Fruit fly (Drosophila melanogaster) whole organism, embryonic: ENCODE measurements around the gene CG13064.

Source experiments
- CG10462 ChIP-seq: fragments of 200-800 bp; sonication (Bioruptor generic); optimal IDR thresholded peaks from 2 replicates; lab custom pipeline; 2016; ENCODE audit warnings: missing biosample characterization, missing genetic modification characterization
- CG11247 ChIP-seq: fragments of 200-800 bp; sonication (Bioruptor generic); IDR thresholded peaks from 2 replicates; pipeline ENCODE4 v1.3.6; 2022; ENCODE audit warnings: missing biosample characterization, missing genetic modification characterization
- CG13123 ChIP-seq: fragments of 200-800 bp; sonication (Bioruptor generic); optimal IDR thresholded peaks from 2 replicates; lab custom pipeline; 2016; ENCODE audit warnings: missing biosample characterization, missing genetic modification characterization
- CG14860 ChIP-seq: fragments of 200-800 bp; sonication (Bioruptor generic); IDR thresholded peaks from 3 replicates; pipeline ENCODE4 v1.3.6; 2022; ENCODE audit warnings: missing biosample characterization, missing genetic modification characterization; ENCODE audit not compliant: partially characterized antibody
- CG1529 ChIP-seq: fragments of 200-800 bp; sonication (Bioruptor generic); optimal IDR thresholded peaks from 3 replicates; lab custom pipeline; 2018; ENCODE audit warnings: missing biosample characterization, missing genetic modification characterization
- CG17186 ChIP-seq: fragments of 200-800 bp; sonication (Bioruptor generic); optimal IDR thresholded peaks from 3 replicates; lab custom pipeline; 2017; ENCODE audit warnings: missing biosample characterization, missing genetic modification reagents, missing genetic modification characterization
- CG17328 ChIP-seq: fragments of 200-800 bp; sonication (Bioruptor generic); IDR thresholded peaks from 2 replicates; pipeline ENCODE4 v1.3.6; 2022; ENCODE audit warnings: missing biosample characterization, missing genetic modification characterization
- CG17385 ChIP-seq: fragments of 200-800 bp; sonication (Bioruptor generic); optimal IDR thresholded peaks from 3 replicates; lab custom pipeline; 2018; ENCODE audit warnings: missing biosample characterization, mild to moderate bottlenecking, missing genetic modification characterization
- CG17568 ChIP-seq: fragments of 200-800 bp; sonication (Bioruptor generic); optimal IDR thresholded peaks from 2 replicates; lab custom pipeline; 2018; ENCODE audit warnings: missing biosample characterization, mild to moderate bottlenecking, missing genetic modification characterization, moderate library complexity
- CG2116 ChIP-seq: fragments of 200-800 bp; sonication (Bioruptor generic); optimal IDR thresholded peaks from 3 replicates; lab custom pipeline; 2018; ENCODE audit warnings: missing biosample characterization, mild to moderate bottlenecking, missing genetic modification characterization
- CG34224 ChIP-seq: fragments of 200-800 bp; sonication (Bioruptor generic); IDR thresholded peaks from 3 replicates; pipeline ENCODE4 v1.3.6; 2022; ENCODE audit warnings: missing biosample characterization, missing genetic modification characterization; ENCODE audit not compliant: partially characterized antibody
- CG5245 ChIP-seq: fragments of 200-800 bp; sonication (Bioruptor generic); optimal IDR thresholded peaks from 3 replicates; lab custom pipeline; 2016; ENCODE audit warnings: missing biosample characterization, missing genetic modification characterization
- CG6175 ChIP-seq: fragments of 200-800 bp; sonication (Bioruptor generic); IDR thresholded peaks from 3 replicates; pipeline ENCODE4 v1.3.6; 2022; ENCODE audit warnings: missing biosample characterization, missing genetic modification characterization
- CG6254 ChIP-seq: fragments of 200-800 bp; sonication (Bioruptor generic); optimal IDR thresholded peaks from 3 replicates; lab custom pipeline; 2017; ENCODE audit warnings: mild to moderate bottlenecking, missing biosample characterization, missing genetic modification reagents, missing genetic modification characterization
- CG7372 ChIP-seq: fragments of 200-800 bp; sonication (Bioruptor generic); IDR thresholded peaks from 2 replicates; pipeline ENCODE4 v1.3.6; 2022; ENCODE audit warnings: missing biosample characterization, missing genetic modification characterization
- CG7839 ChIP-seq: fragments of 200-800 bp; sonication (Bioruptor generic); optimal IDR thresholded peaks from 3 replicates; lab custom pipeline; 2018; ENCODE audit warnings: missing biosample characterization, mild to moderate bottlenecking, missing genetic modification characterization, moderate library complexity
- CG7928 ChIP-seq: fragments of 200-800 bp; sonication (Bioruptor generic); optimal IDR thresholded peaks from 2 replicates; lab custom pipeline; 2017; ENCODE audit warnings: missing biosample characterization, mild to moderate bottlenecking, missing genetic modification characterization
- E2f1 ChIP-seq: fragments of 200-800 bp; sonication (Bioruptor generic); IDR thresholded peaks from 2 replicates; pipeline ENCODE4 v1.3.6; 2022; ENCODE audit warnings: missing biosample characterization, missing genetic modification characterization
- Hmr ChIP-seq: fragments of 200-800 bp; sonication (Bioruptor generic); optimal IDR thresholded peaks from 3 replicates; lab custom pipeline; 2017; ENCODE audit warnings: mild to moderate bottlenecking, missing biosample characterization, missing genetic modification reagents, missing genetic modification characterization
- Hr3 ChIP-seq: fragments of 200-800 bp; sonication (Bioruptor generic); optimal IDR thresholded peaks from 3 replicates; lab custom pipeline; 2016; ENCODE audit warnings: missing biosample characterization, missing genetic modification characterization
- Jarid2 ChIP-seq: fragments of 200-800 bp; sonication (Bioruptor generic); optimal IDR thresholded peaks from 3 replicates; lab custom pipeline; 2017; ENCODE audit warnings: mild to moderate bottlenecking, missing biosample characterization, missing genetic modification reagents, missing genetic modification characterization
- Max ChIP-seq: fragments of 200-800 bp; sonication (Bioruptor generic); optimal IDR thresholded peaks from 2 replicates; lab custom pipeline; 2016; ENCODE audit warnings: missing biosample characterization, mild to moderate bottlenecking, missing genetic modification characterization
- Nf-YA ChIP-seq: fragments of 200-800 bp; sonication (Bioruptor generic); IDR thresholded peaks from 2 replicates; pipeline ENCODE4 v1.3.6; 2022; ENCODE audit warnings: missing biosample characterization, missing genetic modification characterization
- Ptx1 ChIP-seq: fragments of 200-800 bp; sonication (Bioruptor generic); IDR thresholded peaks from 2 replicates; pipeline ENCODE4 v1.3.6; 2022; ENCODE audit warnings: missing biosample characterization, missing genetic modification characterization
- Rfx ChIP-seq: fragments of 200-800 bp; sonication (Bioruptor generic); IDR thresholded peaks from 2 replicates; pipeline ENCODE4 v1.3.6; 2022; ENCODE audit warnings: missing biosample characterization, missing genetic modification characterization
- Scr ChIP-seq: fragments of 200-800 bp; sonication (Bioruptor generic); IDR thresholded peaks from 2 replicates; pipeline ENCODE4 v1.3.6; 2022; ENCODE audit warnings: missing biosample characterization, missing genetic modification characterization; ENCODE audit not compliant: partially characterized antibody
- aop ChIP-seq: fragments of 200-800 bp; sonication (Bioruptor generic); IDR thresholded peaks from 2 replicates; pipeline ENCODE4 v1.3.6; 2022; ENCODE audit warnings: missing biosample characterization, missing genetic modification characterization
- ara ChIP-seq: fragments of 200-800 bp; sonication (Bioruptor generic); IDR thresholded peaks from 2 replicates; pipeline ENCODE4 v1.3.6; 2022; ENCODE audit warnings: missing biosample characterization, missing genetic modification characterization
- ase ChIP-seq: fragments of 200-800 bp; sonication (Bioruptor generic); IDR thresholded peaks from 3 replicates; pipeline ENCODE4 v1.3.6; 2022; ENCODE audit warnings: missing biosample characterization, missing genetic modification characterization
- bcd ChIP-seq: fragments of 200-800 bp; sonication (Bioruptor generic); optimal IDR thresholded peaks from 2 replicates; lab custom pipeline; 2017; ENCODE audit warnings: missing biosample characterization, mild to moderate bottlenecking, missing genetic modification characterization
- chinmo ChIP-seq: fragments of 200-800 bp; sonication (Bioruptor generic); IDR thresholded peaks from 4 replicates; pipeline ENCODE4 v1.3.6; 2022; ENCODE audit warnings: missing biosample characterization, missing genetic modification characterization; ENCODE audit not compliant: partially characterized antibody
- ci ChIP-seq: fragments of 200-800 bp; sonication (Bioruptor generic); IDR thresholded peaks from 3 replicates; pipeline ENCODE4 v1.3.6; 2022; ENCODE audit warnings: missing biosample characterization, missing genetic modification characterization
- dati ChIP-seq: fragments of 200-800 bp; sonication (Bioruptor generic); IDR thresholded peaks from 2 replicates; pipeline ENCODE4 v1.3.6; 2022; ENCODE audit warnings: missing biosample characterization, missing genetic modification characterization
- dmrt99B ChIP-seq: fragments of 200-800 bp; sonication (Bioruptor generic); optimal IDR thresholded peaks from 2 replicates; lab custom pipeline; 2018; ENCODE audit warnings: missing biosample characterization, mild to moderate bottlenecking, missing genetic modification characterization, moderate library complexity
- dpn ChIP-seq, 2 experiments: fragments of 200-800 bp; sonication (Bioruptor generic); optimal IDR thresholded peaks; 3 replicates each; lab custom pipeline; 2016; ENCODE audit warnings: missing biosample characterization in 2 of 2, missing genetic modification characterization in 2 of 2
- exex ChIP-seq: fragments of 200-800 bp; sonication (Bioruptor generic); optimal IDR thresholded peaks from 4 replicates; lab custom pipeline; 2018; ENCODE audit warnings: missing biosample characterization, mild to moderate bottlenecking, missing genetic modification characterization, moderate library complexity
- fd3F ChIP-seq: fragments of 200-800 bp; sonication (Bioruptor generic); optimal IDR thresholded peaks from 2 replicates; lab custom pipeline; 2018; ENCODE audit warnings: missing biosample characterization, mild to moderate bottlenecking, missing genetic modification characterization, moderate library complexity
- gem ChIP-seq: fragments of 200-800 bp; sonication (Bioruptor generic); optimal IDR thresholded peaks from 2 replicates; lab custom pipeline; 2019; ENCODE audit warnings: missing biosample characterization, mild to moderate bottlenecking, missing genetic modification characterization, moderate library complexity
- gsb-n ChIP-seq: fragments of 200-800 bp; sonication (Bioruptor generic); optimal IDR thresholded peaks from 3 replicates; lab custom pipeline; 2018; ENCODE audit warnings: missing biosample characterization, mild to moderate bottlenecking, missing genetic modification characterization
- hkb ChIP-seq, 2 experiments: fragments of 200-800 bp in 1 of 2; fragments of >200 bp in 1 of 2; sonication (Bioruptor generic) in 1 of 2; IDR thresholded peaks in 1 of 2; optimal IDR thresholded peaks in 1 of 2; 2 replicates each; pipeline versions ENCODE4 v1.3.6 to Lab custom; 2017 to 2022; ENCODE audit warnings: missing biosample characterization in 1 of 2, missing genetic modification characterization in 1 of 2
- inv ChIP-seq: fragments of 200-800 bp; sonication (Bioruptor generic); IDR thresholded peaks from 2 replicates; pipeline ENCODE4 v1.3.6; 2022; ENCODE audit warnings: missing biosample characterization, missing genetic modification characterization; ENCODE audit not compliant: partially characterized antibody
- lab ChIP-seq: fragments of 200-800 bp; sonication (Bioruptor generic); optimal IDR thresholded peaks from 3 replicates; lab custom pipeline; 2017; ENCODE audit warnings: missing biosample characterization, missing genetic modification characterization, mild to moderate bottlenecking, moderate library complexity, missing genetic modification reagents
- nerfin-2 ChIP-seq: fragments of 200-800 bp; sonication (Bioruptor generic); IDR thresholded peaks from 2 replicates; pipeline ENCODE4 v1.3.6; 2022; ENCODE audit warnings: missing biosample characterization, missing genetic modification characterization; ENCODE audit not compliant: partially characterized antibody
- pan ChIP-seq, 4 experiments: fragments of >200 bp in 3 of 4; fragments of 200-800 bp in 1 of 4; sonication (Bioruptor generic) in 1 of 4; optimal IDR thresholded peaks in 3 of 4; IDR thresholded peaks in 1 of 4; 2 replicates each; pipeline versions ENCODE4 v1.3.6 to Lab custom; 2017 to 2022; ENCODE audit warnings: missing biosample characterization in 2 of 4, missing genetic modification characterization in 2 of 4, mixed read lengths in 1 of 4
- pho ChIP-seq: fragments of 200-800 bp; sonication (Bioruptor generic); optimal IDR thresholded peaks from 2 replicates; lab custom pipeline; 2016; ENCODE audit warnings: missing biosample characterization, missing genetic modification characterization
- rib ChIP-seq: fragments of 200-800 bp; sonication (Bioruptor generic); IDR thresholded peaks from 2 replicates; pipeline ENCODE4 v1.3.6; 2022; ENCODE audit warnings: missing biosample characterization, missing genetic modification characterization
- stwl ChIP-seq: fragments of 200-800 bp; sonication (Bioruptor generic); optimal IDR thresholded peaks from 3 replicates; lab custom pipeline; 2018; ENCODE audit warnings: missing biosample characterization, mild to moderate bottlenecking, missing genetic modification characterization, moderate library complexity
- unc-4 ChIP-seq: fragments of 200-800 bp; sonication (Bioruptor generic); IDR thresholded peaks from 2 replicates; pipeline ENCODE4 v1.3.6; 2022; ENCODE audit warnings: missing biosample characterization, missing genetic modification characterization; ENCODE audit not compliant: partially characterized antibody
- yki ChIP-seq: fragments of >200 bp; optimal IDR thresholded peaks from 3 replicates; lab custom pipeline; 2018

CG13064 gene

DNA sequence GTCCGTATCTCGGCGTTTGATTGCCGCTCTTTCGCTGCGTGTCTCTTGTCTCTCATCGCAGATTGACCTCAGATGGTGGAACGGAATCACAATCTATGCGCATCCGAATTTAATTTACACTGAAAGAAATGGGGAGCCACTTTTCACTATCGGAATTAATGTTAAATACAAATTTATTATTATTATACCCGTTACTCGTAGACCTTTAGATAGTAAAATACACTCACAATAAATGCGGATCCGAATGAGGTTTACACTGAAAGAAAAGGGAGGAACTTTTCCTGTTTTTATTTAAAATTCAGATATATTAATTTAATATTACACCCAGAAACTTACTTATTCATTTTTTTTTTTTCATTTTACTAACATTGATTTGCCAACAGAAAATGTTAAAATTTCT lies 8.9 kb downstream of the CG13064 start (continued):
- TF ChIP-seq Max (GFP tag; lab: Kevin White, UChicago) (no peak), CG14860 (GFP tag; lab: Robert Waterston, UW) (no peak), Jarid2 (no peak), CG13123 (GFP tag; lab: Kevin White, UChicago) (no peak), Ptx1 (0 out of 2 replicates have a peak, but pooled peaks have one; percentile 43), pho (GFP tag; lab: Kevin White, UChicago) (no peak), CG7839 (tag; lab: Kevin White, UChicago) (peak; percentile 39), CG10462 (no peak), Hmr (no peak), CG17568 (no peak), pan (optimal IDR thresholded peaks at IDR 0.05; lab: Kevin White, UChicago) (no peak), pan (GFP tag; optimal IDR thresholded peaks at IDR 0.05 in 1 of 2, IDR thresholded peaks at IDR 0.05 in 1 of 2) (peak in 1 of 2 experiments; percentile 37), CG5245 (no peak), Rfx (GFP tag; lab: Robert Waterston, UW) (peak; percentile 38; the same call in 1 of the 2 replicates), CG7928 (GFP tag; lab: Kevin White, UChicago) (no peak), ase (GFP tag; lab: Robert Waterston, UW) (peak; percentile 47; the same call in 1 of the 3 replicates), ara (GFP tag; lab: Robert Waterston, UW) (no peak), CG6254 (GFP tag; lab: Kevin White, UChicago) (no peak), lab (GFP tag; lab: Kevin White, UChicago) (peak; percentile 19), CG2116 (GFP tag; lab: Kevin White, UChicago) (no peak), Scr (no peak), gsb-n (tag; lab: Kevin White, UChicago) (no peak), CG7372 (GFP tag; lab: Robert Waterston, UW) (no peak), chinmo (GFP tag; lab: Robert Waterston, UW) (no peak), CG6175 (GFP tag; lab: Robert Waterston, UW) (no peak), ci (no peak), CG17186 (GFP tag; lab: Kevin White, UChicago) (no peak), CG17328 (GFP tag; lab: Robert Waterston, UW) (peak; percentile 44; the same call in 1 of the 2 replicates), nerfin-2 (GFP tag; lab: Robert Waterston, UW) (no peak), unc-4 (no peak), aop (no peak), gem (peak; percentile 65), stwl (no peak), rib (GFP tag; lab: Robert Waterston, UW) (no peak), E2f1 (peak; percentile 33; the same call in 1 of the 2 replicates), bcd (GFP tag; lab: Kevin White, UChicago) (no peak), dati (GFP tag; lab: Robert Waterston, UW) (no peak), CG34224 (GFP tag; lab: Robert Waterston, UW) (no peak), Nf-YA (0 out of 2 replicates have a peak, but pooled peaks have one; percentile 20), dpn (GFP tag; optimal IDR thresholded peaks at IDR 0.05; lab: Kevin White, UChicago) (peak in 1 of 2 experiments; percentile 38), fd3F (GFP tag; lab: Kevin White, UChicago) (peak; percentile 36), CG17385 (peak; percentile 13), dmrt99B (tag; lab: Kevin White, UChicago) (peak; percentile 43), Hr3 (GFP tag; lab: Kevin White, UChicago) (peak; percentile 24), exex (tag; lab: Kevin White, UChicago) (no peak), CG1529 (GFP tag; lab: Kevin White, UChicago) (no peak), inv (GFP tag; lab: Robert Waterston, UW) (no peak), CG11247 (GFP tag; lab: Robert Waterston, UW) (no peak), yki (lab: Kevin White, UChicago) (no peak), hkb (optimal IDR thresholded peaks at IDR 0.05; lab: Kevin White, UChicago) (no peak), hkb (GFP tag; IDR thresholded peaks at IDR 0.05; lab: Robert Waterston, UW) (peak; percentile 66)
